Worm (Caenorhabditis elegans) whole organism, early embryonic: ENCODE data around the gene srx-32.
"Not testable (repeated sequence)": the region's sequence is repeated elsewhere in the genome, so short reads cannot be mapped to it uniquely, and the experiment has no call there.

Experiments
- B0310.2 ChIP-seq: sonication (generic microtip); optimal IDR thresholded peaks from 2 replicates; lab custom pipeline; 2016; ENCODE audit warnings: mild to moderate bottlenecking, missing genetic modification characterization, missing compliant biosample characterization
- F13C5.2 ChIP-seq: sonication (generic microtip); optimal IDR thresholded peaks from 2 replicates; lab custom pipeline; 2017; ENCODE audit warnings: mild to moderate bottlenecking, missing genetic modification characterization, inconsistent platforms, missing compliant biosample characterization
- aly-1 ChIP-seq: sonication (generic microtip); optimal IDR thresholded peaks from 2 replicates; lab custom pipeline; 2016; ENCODE audit warnings: missing genetic modification characterization, missing compliant biosample characterization
- ama-1 ChIP-seq: fragments of 150-350 bp; optimal IDR thresholded peaks from 2 replicates; lab custom pipeline; 2014
- ceh-13 ChIP-seq: fragments of 200-800 bp; sonication (Bioruptor generic); optimal IDR thresholded peaks from 2 replicates; lab custom pipeline; 2018; ENCODE audit warnings: mild to moderate bottlenecking, missing genetic modification characterization, missing compliant biosample characterization
- ceh-36 ChIP-seq: sonication (generic microtip); optimal IDR thresholded peaks from 2 replicates; lab custom pipeline; 2016; ENCODE audit warnings: missing genetic modification characterization, inconsistent platforms, missing compliant biosample characterization
- ets-7 ChIP-seq: sonication (generic microtip); optimal IDR thresholded peaks from 2 replicates; lab custom pipeline; 2016; ENCODE audit warnings: missing genotype, missing genetic modification characterization, missing compliant biosample characterization
- flt-1 ChIP-seq: fragments of 200-800 bp; sonication (Bioruptor generic); IDR thresholded peaks from 2 replicates; pipeline ENCODE4 v1.3.6; 2022; ENCODE audit warnings: missing genetic modification characterization, missing compliant biosample characterization
- hmbx-1 ChIP-seq: sonication (generic microtip); optimal IDR thresholded peaks from 2 replicates; lab custom pipeline; 2016; ENCODE audit warnings: mild to moderate bottlenecking, missing genetic modification characterization, missing compliant biosample characterization
- hmg-4 ChIP-seq: fragments of 200-800 bp; sonication (Bioruptor generic); optimal IDR thresholded peaks from 2 replicates; lab custom pipeline; 2018; ENCODE audit warnings: mild to moderate bottlenecking, missing genetic modification characterization, missing compliant biosample characterization
- hnd-1 ChIP-seq: sonication (generic microtip); optimal IDR thresholded peaks from 2 replicates; lab custom pipeline; 2016; ENCODE audit warnings: missing genetic modification characterization, missing compliant biosample characterization
- pes-1 ChIP-seq: fragments of 200-800 bp; sonication (Bioruptor generic); IDR thresholded peaks from 2 replicates; pipeline ENCODE4 v1.3.6; 2022; ENCODE audit warnings: missing genetic modification reagents, missing genetic modification characterization, missing compliant biosample characterization
- scrt-1 ChIP-seq: fragments of 200-800 bp; sonication (Bioruptor generic); IDR thresholded peaks from 2 replicates; pipeline ENCODE4 v1.3.6; 2022; ENCODE audit warnings: missing genetic modification characterization, missing compliant biosample characterization
- sea-1 ChIP-seq: fragments of 200-800 bp; sonication (Bioruptor generic); conservative IDR thresholded peaks from 2 replicates; pipeline ENCODE4 v1.3.6; 2022; ENCODE audit warnings: missing genetic modification characterization, missing compliant biosample characterization
- tbx-11 ChIP-seq: fragments of 200-800 bp; sonication (Bioruptor generic); IDR thresholded peaks from 2 replicates; pipeline ENCODE4 v1.3.6; 2022; ENCODE audit warnings: missing genetic modification characterization, missing compliant biosample characterization
- tbx-37 ChIP-seq: fragments of 200-800 bp; sonication (Bioruptor generic); conservative IDR thresholded peaks from 2 replicates; pipeline ENCODE4 v1.3.6; 2022; ENCODE audit warnings: missing genetic modification reagents, missing genetic modification characterization, missing compliant biosample characterization
- tra-4 ChIP-seq: sonication (generic microtip); optimal IDR thresholded peaks from 2 replicates; lab custom pipeline; 2017; ENCODE audit warnings: missing genetic modification characterization, missing compliant biosample characterization

Gene srx-32

ce11 chrV:847521-847920 lies 27.0 kb upstream of the srx-32 start, which contains the start of gene srbc-13:
Gene srbc-13 (plus strand): TSS chrV:847821.
- no peak for TF ChIP-seq aly-1
- no peak for TF ChIP-seq hnd-1
- TF ChIP-seq scrt-1 (GFP tag; lab: Robert Waterston, UW): no peak
- TF ChIP-seq pes-1 (GFP tag; lab: Robert Waterston, UW): no peak
- TF ChIP-seq sea-1: no peak
- TF ChIP-seq flt-1 (GFP tag; lab: Robert Waterston, UW): no peak
- TF ChIP-seq hmbx-1: no peak
- TF ChIP-seq tbx-11: no peak
- TF ChIP-seq ets-7 (tag; lab: Kevin White, UChicago): no peak
- no peak for TF ChIP-seq ceh-36 (tag; lab: Kevin White, UChicago)
- TF ChIP-seq hmg-4: no peak
- TF ChIP-seq B0310.2: no peak
- TF ChIP-seq ama-1 (lab: Kevin White, UChicago): no peak
- no peak for TF ChIP-seq tbx-37
- TF ChIP-seq tra-4 (tag; lab: Kevin White, UChicago): no peak
- no peak for TF ChIP-seq F13C5.2
- no peak for TF ChIP-seq ceh-13 (GFP tag; lab: Kevin White, UChicago)

ce11 chrV:843118-843517 lies 22.6 kb upstream of the srx-32 start, which contains the start of gene K09C6.8:
Gene K09C6.8 (minus strand): TSS chrV:843218.
- TF ChIP-seq hmbx-1; tra-4 (tag; lab: Kevin White, UChicago); scrt-1 (GFP tag; lab: Robert Waterston, UW): not testable (repeated sequence)

- TF ChIP-seq flt-1 (GFP tag; lab: Robert Waterston, UW) (no peak), pes-1 (GFP tag; lab: Robert Waterston, UW) (peak; percentile 47; the same call in 1 of the 2 replicates), tbx-11 (no peak), F13C5.2 (no peak), hmg-4 (no peak)
Observed at ce11 chrV:842611-843010, 22.1 kb upstream of the srx-32 start.

- TF ChIP-seq flt-1 (GFP tag; lab: Robert Waterston, UW); ets-7 (tag; lab: Kevin White, UChicago); F13C5.2: not testable (repeated sequence)
Observed at ce11 chrV:838984-839471, 18.5 kb upstream of the srx-32 start, which contains the start of the genes K09C6.7 and K09C6.10. Gene K09C6.7 (minus strand): TSS chrV:839084. Gene K09C6.10 (plus strand): TSS chrV:839421.

ce11 chrV:833368-833767 lies 12.8 kb upstream of the srx-32 start, which contains the start of gene F41H8.1:
Gene F41H8.1 (plus strand): TSS chrV:833668.
- no peak for TF ChIP-seq hmbx-1
- no peak for TF ChIP-seq ama-1 (lab: Kevin White, UChicago)
- TF ChIP-seq hmg-4: no peak
- no peak for TF ChIP-seq scrt-1 (GFP tag; lab: Robert Waterston, UW)
- TF ChIP-seq ets-7 (tag; lab: Kevin White, UChicago): no peak
- TF ChIP-seq tbx-37: no peak
- TF ChIP-seq F13C5.2: no peak
- no peak for TF ChIP-seq aly-1
- no peak for TF ChIP-seq tra-4 (tag; lab: Kevin White, UChicago)
- TF ChIP-seq B0310.2: no peak
- TF ChIP-seq hnd-1: no peak
- TF ChIP-seq ceh-36 (tag; lab: Kevin White, UChicago): no peak
- no peak for TF ChIP-seq ceh-13 (GFP tag; lab: Kevin White, UChicago)
- TF ChIP-seq pes-1 (GFP tag; lab: Robert Waterston, UW): no peak
- no peak for TF ChIP-seq flt-1 (GFP tag; lab: Robert Waterston, UW)
- no peak for TF ChIP-seq sea-1
- no peak for TF ChIP-seq tbx-11

- TF ChIP-seq ceh-36 (tag; lab: Kevin White, UChicago): no peak
- TF ChIP-seq ceh-13 (GFP tag; lab: Kevin White, UChicago): no peak
- TF ChIP-seq F13C5.2: no peak
- TF ChIP-seq tbx-37: no peak
- TF ChIP-seq B0310.2: no peak
- TF ChIP-seq pes-1 (GFP tag; lab: Robert Waterston, UW): no peak
- no peak for TF ChIP-seq scrt-1 (GFP tag; lab: Robert Waterston, UW)
- TF ChIP-seq hmbx-1: no peak
- TF ChIP-seq ets-7 (tag; lab: Kevin White, UChicago): no peak
- no peak for TF ChIP-seq tra-4 (tag; lab: Kevin White, UChicago)
Observed at ce11 chrV:826097-826496, 5.6 kb upstream of the srx-32 start, which contains the start of gene F41H8.2. Gene F41H8.2 (plus strand): TSS chrV:826397.

- not testable (repeated sequence) for TF ChIP-seq sea-1; ceh-36 (tag; lab: Kevin White, UChicago); tbx-11
Observed at ce11 chrV:822922-823321, 2.4 kb upstream of the srx-32 start, which contains the start of gene srx-31. Gene srx-31 (minus strand): TSS chrV:823022.

ce11 chrV:817182-817581 lies 3.3 kb downstream of the srx-32 start, which contains the start of gene R13D11.1:
Gene R13D11.1 (plus strand): TSS chrV:817482.
- no peak for TF ChIP-seq hmg-4
- no peak for TF ChIP-seq ceh-13 (GFP tag; lab: Kevin White, UChicago)
- TF ChIP-seq ama-1 (lab: Kevin White, UChicago): no peak
- no peak for TF ChIP-seq tbx-11
- no peak for TF ChIP-seq tra-4 (tag; lab: Kevin White, UChicago)
- TF ChIP-seq aly-1: no peak
- no peak for TF ChIP-seq ceh-36 (tag; lab: Kevin White, UChicago)
- TF ChIP-seq ets-7 (tag; lab: Kevin White, UChicago): no peak
- TF ChIP-seq sea-1: no peak
- TF ChIP-seq F13C5.2: no peak
- no peak for TF ChIP-seq scrt-1 (GFP tag; lab: Robert Waterston, UW)
- TF ChIP-seq pes-1 (GFP tag; lab: Robert Waterston, UW): no peak
- TF ChIP-seq hmbx-1: no peak
- no peak for TF ChIP-seq flt-1 (GFP tag; lab: Robert Waterston, UW)
- no peak for TF ChIP-seq hnd-1
- TF ChIP-seq tbx-37: no peak
- no peak for TF ChIP-seq B0310.2
